Worm (Caenorhabditis elegans) whole organism, mixed stage, embryonic: Measurements from ENCODE around the gene ceh-19.
A peak's percentile ranks its signal among the peaks of the same experiment; 100 is the strongest.

ENCODE experiments used
- bed-3 ChIP-seq: fragments of 200-800 bp; sonication (Bioruptor generic); optimal IDR thresholded peaks from 3 replicates; lab custom pipeline; 2018; ENCODE audit warnings: mild to moderate bottlenecking, missing genetic modification characterization, moderate library complexity, missing compliant biosample characterization
- ceh-39 ChIP-seq: fragments of 150-350 bp; optimal IDR thresholded peaks from 2 replicates; lab custom pipeline; 2014; ENCODE audit warnings: missing biosample characterization, missing genetic modification characterization
- ceh-83 ChIP-seq: fragments of 200-800 bp; sonication (Bioruptor generic); optimal IDR thresholded peaks from 2 replicates; lab custom pipeline; 2018; ENCODE audit warnings: mild to moderate bottlenecking, missing genetic modification characterization, missing compliant biosample characterization
- ces-1 ChIP-seq: fragments of 150-350 bp; optimal IDR thresholded peaks from 2 replicates; lab custom pipeline; 2014; ENCODE audit warnings: missing biosample characterization, missing genetic modification reagents, missing genetic modification characterization
- cnd-1 ChIP-seq: fragments of 200-800 bp; sonication (Bioruptor generic); optimal IDR thresholded peaks from 2 replicates; lab custom pipeline; 2018; ENCODE audit warnings: mild to moderate bottlenecking, missing genetic modification characterization, missing compliant biosample characterization
- drap-1 ChIP-seq: fragments of 200-800 bp; sonication (Bioruptor generic); optimal IDR thresholded peaks from 3 replicates; lab custom pipeline; 2018; ENCODE audit warnings: mild to moderate bottlenecking, missing genetic modification characterization, missing compliant biosample characterization
- elt-1 ChIP-seq: sonication (generic microtip); optimal IDR thresholded peaks from 2 replicates; lab custom pipeline; 2017; ENCODE audit warnings: missing genetic modification characterization, mild to moderate bottlenecking, missing compliant biosample characterization, antibody characterized with exemption, moderate library complexity, borderline replicate concordance; ENCODE audit not compliant: insufficient read depth
- elt-3 ChIP-seq: fragments of 150-350 bp; optimal IDR thresholded peaks from 2 replicates; lab custom pipeline; 2014; ENCODE audit warnings: missing biosample characterization, missing genetic modification characterization
- ham-2 ChIP-seq: fragments of 200-800 bp; sonication (Bioruptor generic); optimal IDR thresholded peaks from 2 replicates; lab custom pipeline; 2018; ENCODE audit warnings: mild to moderate bottlenecking, missing genetic modification characterization, missing compliant biosample characterization
- lin-13 ChIP-seq: fragments of 150-350 bp; optimal IDR thresholded peaks from 2 replicates; lab custom pipeline; 2014; ENCODE audit warnings: missing biosample characterization, missing genetic modification characterization
- lin-32 ChIP-seq: fragments of 200-800 bp; sonication (Bioruptor generic); optimal IDR thresholded peaks from 2 replicates; lab custom pipeline; 2018; ENCODE audit warnings: mild to moderate bottlenecking, missing genetic modification characterization, missing compliant biosample characterization
- lsy-2 ChIP-seq: fragments of 150-350 bp; optimal IDR thresholded peaks from 2 replicates; lab custom pipeline; 2014; ENCODE audit warnings: missing biosample characterization, missing genetic modification characterization
- mab-5 ChIP-seq: fragments of 150-350 bp; optimal IDR thresholded peaks from 2 replicates; lab custom pipeline; 2014; ENCODE audit warnings: missing biosample characterization, missing genetic modification characterization
- mep-1 ChIP-seq: fragments of 150-350 bp; optimal IDR thresholded peaks from 2 replicates; lab custom pipeline; 2017; ENCODE audit warnings: missing biosample characterization, missing genetic modification reagents, missing genetic modification characterization, inconsistent platforms
- mls-2 ChIP-seq: sonication (generic microtip); optimal IDR thresholded peaks from 2 replicates; lab custom pipeline; 2016; ENCODE audit warnings: mild to moderate bottlenecking, missing genetic modification characterization, moderate library complexity, missing compliant biosample characterization
- nhr-237 ChIP-seq: fragments of 150-350 bp; optimal IDR thresholded peaks from 2 replicates; lab custom pipeline; 2014; ENCODE audit warnings: missing biosample characterization, missing genetic modification characterization
- nhr-28 ChIP-seq: fragments of 150-350 bp; optimal IDR thresholded peaks from 2 replicates; lab custom pipeline; 2014; ENCODE audit warnings: missing biosample characterization, missing genetic modification characterization
- nhr-76 ChIP-seq: sonication (generic microtip); optimal IDR thresholded peaks from 2 replicates; lab custom pipeline; 2017; ENCODE audit warnings: missing biosample characterization, missing genetic modification characterization
- pha-4 ChIP-seq: fragments of 150-350 bp; optimal IDR thresholded peaks from 2 replicates; lab custom pipeline; 2018; ENCODE audit warnings: missing biosample characterization, missing genetic modification reagents, missing genetic modification characterization
- sem-2 ChIP-seq: fragments of 200-800 bp; sonication (Bioruptor generic); optimal IDR thresholded peaks from 2 replicates; lab custom pipeline; 2018; ENCODE audit warnings: mild to moderate bottlenecking, missing genetic modification characterization, missing compliant biosample characterization
- snpc-4 ChIP-seq: fragments of 150-350 bp; optimal IDR thresholded peaks from 2 replicates; lab custom pipeline; 2014; ENCODE audit warnings: missing biosample characterization, missing genetic modification characterization
- tbx-8 ChIP-seq: fragments of 200-800 bp; sonication (Bioruptor generic); optimal IDR thresholded peaks from 2 replicates; lab custom pipeline; 2018; ENCODE audit warnings: mild to moderate bottlenecking, missing genetic modification characterization, moderate library complexity, missing compliant biosample characterization
- unc-120 ChIP-seq: sonication (generic microtip); optimal IDR thresholded peaks from 2 replicates; lab custom pipeline; 2017; ENCODE audit warnings: missing genetic modification characterization, missing compliant biosample characterization; ENCODE audit not compliant: poor library complexity, severe bottlenecking
- unc-39 ChIP-seq: fragments of 150-350 bp; optimal IDR thresholded peaks from 2 replicates; lab custom pipeline; 2014; ENCODE audit warnings: missing biosample characterization, missing genetic modification characterization
- unc-62 ChIP-seq: fragments of 150-350 bp; optimal IDR thresholded peaks from 2 replicates; lab custom pipeline; 2014; ENCODE audit warnings: missing biosample characterization, missing genetic modification reagents, missing genetic modification characterization
- zip-8 ChIP-seq: fragments of 150-350 bp; optimal IDR thresholded peaks from 2 replicates; lab custom pipeline; 2014; ENCODE audit warnings: missing biosample characterization, missing genetic modification characterization

Gene ceh-19

ce11 chrIV:7985737-7986136 lies 30.0 kb upstream of the ceh-19 start:
- peak; percentile 28 for TF ChIP-seq elt-3 (tag; lab: Kevin White, UChicago)
- TF ChIP-seq ceh-83 (GFP tag; lab: Kevin White, UChicago) = no peak

- TF ChIP-seq mab-5 (tag; lab: Kevin White, UChicago) = no peak
- TF ChIP-seq ceh-83 (GFP tag; lab: Kevin White, UChicago) = no peak
- TF ChIP-seq, all 35 proteins: peak for 0
Measured at ce11 chrIV:7983728-7984346, 28.1 kb upstream of the ceh-19 start.

- TF ChIP-seq ceh-83 (GFP tag; lab: Kevin White, UChicago) (no peak), elt-1 (peak; percentile 71)
Measured at ce11 chrIV:7983021-7983420, 27.3 kb upstream of the ceh-19 start.

- TF ChIP-seq ham-2 (GFP tag; lab: Kevin White, UChicago) = no peak
- peak; percentile 40 for TF ChIP-seq mep-1 (tag; lab: Kevin White, UChicago)
- TF ChIP-seq nhr-237 (tag; lab: Kevin White, UChicago) = no peak
- no peak for TF ChIP-seq mls-2 (tag; lab: Kevin White, UChicago)
- no peak for TF ChIP-seq sem-2 (GFP tag; lab: Kevin White, UChicago)
- TF ChIP-seq lsy-2 (tag; lab: Kevin White, UChicago) = peak; percentile 59
- TF ChIP-seq ces-1 (GFP tag; lab: Kevin White, UChicago) = peak; percentile 41
- TF ChIP-seq zip-8 (tag; lab: Kevin White, UChicago) = no peak
- TF ChIP-seq nhr-76 (tag; lab: Kevin White, UChicago) = no peak
Measured at ce11 chrIV:7982024-7982576, 26.4 kb upstream of the ceh-19 start, which contains the start of gene arf-5. Gene arf-5, plus strand, starts transcription at chrIV:7982526.

- TF ChIP-seq unc-62 (GFP tag; lab: Kevin White, UChicago) (peak; percentile 22), lin-32 (GFP tag; lab: Kevin White, UChicago) (no peak), unc-120 (peak; percentile 11), ces-1 (GFP tag; lab: Kevin White, UChicago) (peak; percentile 98)
Measured at ce11 chrIV:7979588-7979987, 23.8 kb upstream of the ceh-19 start, which contains the start of gene unc-24. Gene unc-24, plus strand, starts transcription at chrIV:7979870.

ce11 chrIV:7977452-7977940 lies 21.7 kb upstream of the ceh-19 start, which contains the start of gene ora-1:
Gene ora-1, plus strand, starts transcription at chrIV:7977890.
- TF ChIP-seq drap-1 (GFP tag; lab: Kevin White, UChicago) = no peak
- TF ChIP-seq lin-13 (tag; lab: Kevin White, UChicago) = no peak
- TF ChIP-seq snpc-4 (tag; lab: Kevin White, UChicago) = no peak
- TF ChIP-seq zip-8 (tag; lab: Kevin White, UChicago) = no peak
- TF ChIP-seq lsy-2 (tag; lab: Kevin White, UChicago) = no peak
- no peak for TF ChIP-seq pha-4
- TF ChIP-seq, all 35 proteins: peak for 0

- TF ChIP-seq mls-2 (tag; lab: Kevin White, UChicago) (no peak), nhr-237 (tag; lab: Kevin White, UChicago) (no peak), bed-3 (GFP tag; lab: Kevin White, UChicago) (no peak), sem-2 (GFP tag; lab: Kevin White, UChicago) (no peak), ceh-39 (no peak), unc-62 (GFP tag; lab: Kevin White, UChicago) (no peak), lsy-2 (tag; lab: Kevin White, UChicago) (no peak), nhr-28 (no peak), tbx-8 (GFP tag; lab: Kevin White, UChicago) (no peak), cnd-1 (tag; lab: Kevin White, UChicago) (no peak), unc-39 (no peak)
Measured at ce11 chrIV:7976210-7976609, 20.5 kb upstream of the ceh-19 start, which contains the start of gene F57H12.6. Gene F57H12.6, minus strand, starts transcription at chrIV:7976310.
